Fruit fly (Drosophila melanogaster) whole organism, embryonic: Measurements from ENCODE around the gene fry.

ENCODE experiments used
- CG10565 ChIP-seq: fragments of 200-800 bp; sonication (Bioruptor generic); optimal IDR thresholded peaks from 3 replicates; lab custom pipeline; 2016; ENCODE audit warnings: missing biosample characterization, mild to moderate bottlenecking, missing genetic modification characterization
- CG11247 ChIP-seq: fragments of 200-800 bp; sonication (Bioruptor generic); IDR thresholded peaks from 2 replicates; pipeline ENCODE4 v1.3.6; 2022; ENCODE audit warnings: missing biosample characterization, missing genetic modification characterization
- CG12299 ChIP-seq: fragments of 200-800 bp; sonication (Bioruptor generic); optimal IDR thresholded peaks from 2 replicates; lab custom pipeline; 2018; ENCODE audit warnings: missing biosample characterization, mild to moderate bottlenecking, missing genetic modification characterization
- CG1233 ChIP-seq: fragments of 200-800 bp; sonication (Bioruptor generic); optimal IDR thresholded peaks from 4 replicates; lab custom pipeline; 2018; ENCODE audit warnings: missing biosample characterization, mild to moderate bottlenecking, missing genetic modification characterization
- CG14667 ChIP-seq: fragments of 200-800 bp; sonication (Bioruptor generic); IDR thresholded peaks from 2 replicates; pipeline ENCODE4 v1.3.6; 2022; ENCODE audit warnings: missing biosample characterization, missing genetic modification characterization
- CG14965 ChIP-seq: fragments of 200-800 bp; sonication (Bioruptor generic); optimal IDR thresholded peaks from 2 replicates; lab custom pipeline; 2016; ENCODE audit warnings: missing biosample characterization, missing genetic modification characterization, borderline replicate concordance
- CG15479 ChIP-seq: fragments of 200-800 bp; sonication (Bioruptor generic); optimal IDR thresholded peaks from 3 replicates; lab custom pipeline; 2019; ENCODE audit warnings: missing biosample characterization, mild to moderate bottlenecking, missing genetic modification characterization, moderate library complexity
- CG16779 ChIP-seq: fragments of 200-800 bp; sonication (Bioruptor generic); IDR thresholded peaks from 2 replicates; pipeline ENCODE4 v1.3.6; 2022; ENCODE audit warnings: missing biosample characterization, missing genetic modification characterization
- CG17328 ChIP-seq: fragments of 200-800 bp; sonication (Bioruptor generic); IDR thresholded peaks from 2 replicates; pipeline ENCODE4 v1.3.6; 2022; ENCODE audit warnings: missing biosample characterization, missing genetic modification characterization
- CG17612 ChIP-seq: fragments of 200-800 bp; sonication (Bioruptor generic); IDR thresholded peaks from 2 replicates; pipeline ENCODE4 v1.3.6; 2022; ENCODE audit warnings: missing biosample characterization, missing genetic modification characterization
- CG18476 ChIP-seq: fragments of 200-800 bp; sonication (Bioruptor generic); optimal IDR thresholded peaks from 2 replicates; lab custom pipeline; 2016; ENCODE audit warnings: missing biosample characterization, mild to moderate bottlenecking, missing genetic modification characterization
- CG2120 ChIP-seq: fragments of 200-800 bp; sonication (Bioruptor generic); optimal IDR thresholded peaks from 3 replicates; lab custom pipeline; 2016; ENCODE audit warnings: missing biosample characterization, missing genetic modification characterization
- CG3407 ChIP-seq: fragments of 200-800 bp; sonication (Bioruptor generic); optimal IDR thresholded peaks from 2 replicates; lab custom pipeline; 2018; ENCODE audit warnings: missing biosample characterization, mild to moderate bottlenecking, missing genetic modification characterization
- CG3726 ChIP-seq: fragments of 200-800 bp; sonication (Bioruptor generic); IDR thresholded peaks from 3 replicates; pipeline ENCODE4, ENCODE4 v1.3.6; 2022; ENCODE audit warnings: missing biosample characterization, missing genetic modification characterization
- CG3995 ChIP-seq: fragments of 200-800 bp; sonication (Bioruptor generic); optimal IDR thresholded peaks from 3 replicates; lab custom pipeline; 2016; ENCODE audit warnings: missing biosample characterization, missing genetic modification characterization
- CG7556 ChIP-seq: fragments of 200-800 bp; sonication (Bioruptor generic); optimal IDR thresholded peaks from 2 replicates; lab custom pipeline; 2017; ENCODE audit warnings: missing biosample characterization, mild to moderate bottlenecking, missing genetic modification characterization
- CG8089 ChIP-seq: fragments of 200-800 bp; sonication (Bioruptor generic); optimal IDR thresholded peaks from 3 replicates; lab custom pipeline; 2016; ENCODE audit warnings: missing biosample characterization, missing genetic modification characterization
- CG8359 ChIP-seq: fragments of 200-800 bp; sonication (Bioruptor generic); optimal IDR thresholded peaks from 2 replicates; lab custom pipeline; 2017; ENCODE audit warnings: missing biosample characterization, mild to moderate bottlenecking, missing genetic modification characterization, borderline replicate concordance
- Doc3 ChIP-seq: fragments of 200-800 bp; sonication (Bioruptor generic); IDR thresholded peaks from 3 replicates; pipeline ENCODE4 v1.3.6; 2022; ENCODE audit warnings: missing biosample characterization, missing genetic modification characterization; ENCODE audit not compliant: partially characterized antibody
- Dref ChIP-seq: fragments of 200-800 bp; sonication (Bioruptor generic); IDR thresholded peaks from 2 replicates; pipeline ENCODE4 v1.3.6; 2022; ENCODE audit warnings: missing biosample characterization, missing genetic modification characterization
- HLH3B ChIP-seq: fragments of 200-800 bp; sonication (Bioruptor generic); IDR thresholded peaks from 2 replicates; pipeline ENCODE4 v1.3.6; 2022; ENCODE audit warnings: missing biosample characterization, missing genetic modification characterization
- HLH54F ChIP-seq: fragments of 200-800 bp; sonication (Bioruptor generic); optimal IDR thresholded peaks from 3 replicates; lab custom pipeline; 2016; ENCODE audit warnings: missing biosample characterization, missing genetic modification characterization
- Max ChIP-seq: fragments of 200-800 bp; sonication (Bioruptor generic); optimal IDR thresholded peaks from 2 replicates; lab custom pipeline; 2016; ENCODE audit warnings: missing biosample characterization, mild to moderate bottlenecking, missing genetic modification characterization
- Nf-YA ChIP-seq: fragments of 200-800 bp; sonication (Bioruptor generic); IDR thresholded peaks from 2 replicates; pipeline ENCODE4 v1.3.6; 2022; ENCODE audit warnings: missing biosample characterization, missing genetic modification characterization
- Trl ChIP-seq, 3 experiments: fragments of >200 bp in 2 of 3; fragments of 200-800 bp in 1 of 3; sonication (Bioruptor generic) in 1 of 3; optimal IDR thresholded peaks; 2 replicates in 1 of 3; 3 replicates in 2 of 3; lab custom pipeline; 2016 to 2017; ENCODE audit warnings: missing biosample characterization in 1 of 3, missing genetic modification characterization in 1 of 3
- Xrp1 ChIP-seq: fragments of 200-800 bp; sonication (Bioruptor generic); IDR thresholded peaks from 2 replicates; pipeline ENCODE4 v1.3.6; 2022; ENCODE audit warnings: missing biosample characterization, missing genetic modification characterization
- ara ChIP-seq: fragments of 200-800 bp; sonication (Bioruptor generic); IDR thresholded peaks from 2 replicates; pipeline ENCODE4 v1.3.6; 2022; ENCODE audit warnings: missing biosample characterization, missing genetic modification characterization
- dmrt99B ChIP-seq: fragments of 200-800 bp; sonication (Bioruptor generic); optimal IDR thresholded peaks from 2 replicates; lab custom pipeline; 2018; ENCODE audit warnings: missing biosample characterization, mild to moderate bottlenecking, missing genetic modification characterization, moderate library complexity
- dpn ChIP-seq, 2 experiments: fragments of 200-800 bp; sonication (Bioruptor generic); optimal IDR thresholded peaks; 3 replicates each; lab custom pipeline; 2016; ENCODE audit warnings: missing biosample characterization in 2 of 2, missing genetic modification characterization in 2 of 2
- eve ChIP-seq, 2 experiments: fragments of >200 bp; optimal IDR thresholded peaks; 2 replicates each; lab custom pipeline; 2017; ENCODE audit warnings: missing biosample characterization in 2 of 2, missing genetic modification characterization in 2 of 2
- fd96Cb ChIP-seq: fragments of 200-800 bp; sonication (Bioruptor generic); optimal IDR thresholded peaks from 2 replicates; lab custom pipeline; 2018; ENCODE audit warnings: missing biosample characterization, mild to moderate bottlenecking, missing genetic modification characterization, moderate library complexity
- fu2 ChIP-seq: fragments of 200-800 bp; sonication (Bioruptor generic); optimal IDR thresholded peaks from 2 replicates; lab custom pipeline; 2016; ENCODE audit warnings: missing biosample characterization, missing genetic modification characterization
- gcm2 ChIP-seq: fragments of 200-800 bp; sonication (Bioruptor generic); optimal IDR thresholded peaks from 2 replicates; lab custom pipeline; 2016; ENCODE audit warnings: missing biosample characterization, missing genetic modification characterization
- gsb ChIP-seq: fragments of 200-800 bp; sonication (Bioruptor generic); IDR thresholded peaks from 2 replicates; pipeline ENCODE4 v1.3.6; 2022; ENCODE audit warnings: missing biosample characterization, missing genetic modification characterization
- hbn ChIP-seq: fragments of 200-800 bp; sonication (Bioruptor generic); IDR thresholded peaks from 2 replicates; pipeline ENCODE4 v1.3.6; 2022; ENCODE audit warnings: missing biosample characterization, missing genetic modification characterization; ENCODE audit not compliant: partially characterized antibody
- inv ChIP-seq: fragments of 200-800 bp; sonication (Bioruptor generic); IDR thresholded peaks from 2 replicates; pipeline ENCODE4 v1.3.6; 2022; ENCODE audit warnings: missing biosample characterization, missing genetic modification characterization; ENCODE audit not compliant: partially characterized antibody
- kah ChIP-seq: fragments of 200-800 bp; sonication (Bioruptor generic); optimal IDR thresholded peaks from 2 replicates; lab custom pipeline; 2018; ENCODE audit warnings: missing biosample characterization, mild to moderate bottlenecking, missing genetic modification characterization
- kay ChIP-seq: fragments of 200-800 bp; sonication (Bioruptor generic); optimal IDR thresholded peaks from 2 replicates; lab custom pipeline; 2016; ENCODE audit warnings: missing biosample characterization, missing genetic modification characterization
- lola ChIP-seq, 3 experiments: fragments of >200 bp in 2 of 3; fragments of 200-800 bp in 1 of 3; sonication (Bioruptor generic) in 1 of 3; optimal IDR thresholded peaks; 2 replicates each; lab custom pipeline; 2017 to 2019; ENCODE audit warnings: missing biosample characterization in 3 of 3, missing genetic modification characterization in 3 of 3, mild to moderate bottlenecking in 1 of 3, moderate library complexity in 1 of 3
- mld ChIP-seq: fragments of 200-800 bp; sonication (Bioruptor generic); IDR thresholded peaks from 3 replicates; pipeline ENCODE4 v1.3.6; 2022; ENCODE audit warnings: missing biosample characterization, missing genetic modification characterization; ENCODE audit not compliant: partially characterized antibody
- nau ChIP-seq: fragments of 200-800 bp; sonication (Bioruptor generic); optimal IDR thresholded peaks from 3 replicates; lab custom pipeline; 2017; ENCODE audit warnings: missing biosample characterization, mild to moderate bottlenecking, missing genetic modification characterization, missing genetic modification reagents
- odd ChIP-seq: fragments of 200-800 bp; sonication (Bioruptor generic); optimal IDR thresholded peaks from 2 replicates; lab custom pipeline; 2017; ENCODE audit warnings: missing biosample characterization, mild to moderate bottlenecking, missing genetic modification characterization
- otp ChIP-seq: fragments of 200-800 bp; sonication (Bioruptor generic); IDR thresholded peaks from 3 replicates; pipeline ENCODE4, ENCODE4 v1.3.6; 2022; ENCODE audit warnings: missing biosample characterization, missing genetic modification characterization
- peb ChIP-seq: fragments of 200-800 bp; sonication (Bioruptor generic); IDR thresholded peaks from 2 replicates; pipeline ENCODE4 v1.3.6; 2022; ENCODE audit warnings: missing biosample characterization, missing genetic modification characterization
- row ChIP-seq: fragments of 200-800 bp; sonication (Bioruptor generic); IDR thresholded peaks from 3 replicates; pipeline ENCODE4 v1.3.6; 2022; ENCODE audit warnings: missing biosample characterization, missing genetic modification characterization
- salm ChIP-seq: fragments of 200-800 bp; sonication (Bioruptor generic); optimal IDR thresholded peaks from 2 replicates; lab custom pipeline; 2018; ENCODE audit warnings: missing biosample characterization, mild to moderate bottlenecking, missing genetic modification characterization
- sens ChIP-seq: fragments of 200-800 bp; sonication (Bioruptor generic); peaks from one replicate; lab custom pipeline; 2016; ENCODE audit warnings: missing biosample characterization, missing genetic modification characterization
- so ChIP-seq: fragments of 200-800 bp; sonication (Bioruptor generic); IDR thresholded peaks from 3 replicates; pipeline ENCODE4 v1.3.6; 2022; ENCODE audit warnings: missing biosample characterization, missing genetic modification characterization
- tgo ChIP-seq: fragments of 200-800 bp; sonication (Bioruptor generic); IDR thresholded peaks from 3 replicates; pipeline ENCODE4 v1.3.6; 2022; ENCODE audit warnings: missing biosample characterization, missing genetic modification characterization
- tll ChIP-seq, 2 experiments: fragments of 200-800 bp in 1 of 2; fragments of >200 bp in 1 of 2; sonication (Bioruptor generic) in 1 of 2; optimal IDR thresholded peaks; 2 replicates each; lab custom pipeline; 2017 to 2019; ENCODE audit warnings: missing biosample characterization in 2 of 2, missing genetic modification characterization in 2 of 2, mild to moderate bottlenecking in 1 of 2, moderate library complexity in 1 of 2

fry gene

dm6 chr3L:9704162-9704748 is 25.4 kb upstream of the fry start, which contains the start of gene CG16711 (continued):
- TF ChIP-seq row (GFP tag; lab: Robert Waterston, UW) (no peak), CG7556 (GFP tag; lab: Kevin White, UChicago) (no peak), ara (GFP tag; lab: Robert Waterston, UW) (no peak), CG14965 (GFP tag; lab: Kevin White, UChicago) (no peak), fd96Cb (tag; lab: Kevin White, UChicago) (no peak), CG17328 (GFP tag; lab: Robert Waterston, UW) (no peak), peb (GFP tag; lab: Robert Waterston, UW) (no peak), CG8089 (GFP tag; lab: Kevin White, UChicago) (no peak), sens (GFP tag; lab: Kevin White, UChicago) (peak; percentile 86), Max (GFP tag; lab: Kevin White, UChicago) (no peak), Dref (peak; percentile 92), CG15479 (GFP tag; lab: Kevin White, UChicago) (no peak), salm (tag; lab: Kevin White, UChicago) (no peak), CG17612 (no peak), Xrp1 (GFP tag; lab: Robert Waterston, UW) (no peak), fu2 (GFP tag; lab: Kevin White, UChicago) (no peak), inv (peak; percentile 89), dmrt99B (tag; lab: Kevin White, UChicago) (no peak), HLH54F (no peak), nau (GFP tag; lab: Kevin White, UChicago) (no peak), odd (GFP tag; lab: Kevin White, UChicago) (no peak), tll (GFP tag; optimal IDR thresholded peaks at IDR 0.05; lab: Kevin White, UChicago) (no peak), Trl (optimal IDR thresholded peaks at IDR 0.05; lab: Kevin White, UChicago) (no peak), Trl (GFP tag; optimal IDR thresholded peaks at IDR 0.05; lab: Kevin White, UChicago) (no peak), Nf-YA (GFP tag; lab: Robert Waterston, UW) (0 out of 2 replicates have a peak, but pooled peaks have one; percentile 6), CG3407 (GFP tag; lab: Kevin White, UChicago) (no peak), CG10565 (no peak), CG2120 (no peak), HLH3B (no peak), CG14667 (GFP tag; lab: Robert Waterston, UW) (no peak), CG8359 (no peak), tgo (no peak), mld (GFP tag; lab: Robert Waterston, UW) (peak; percentile 93), kah (GFP tag; lab: Kevin White, UChicago) (no peak), gcm2 (GFP tag; lab: Kevin White, UChicago) (no peak), gsb (GFP tag; lab: Robert Waterston, UW) (no peak), hbn (GFP tag; lab: Robert Waterston, UW) (peak; percentile 92), kay (GFP tag; lab: Kevin White, UChicago) (no peak), eve (GFP tag; optimal IDR thresholded peaks at IDR 0.05; lab: Kevin White, UChicago) (no peak), Doc3 (peak; percentile 89), lola (GFP tag; optimal IDR thresholded peaks at IDR 0.05; lab: Kevin White, UChicago) (no peak), otp (GFP tag; lab: Robert Waterston, UW) (no peak), CG16779 (GFP tag; lab: Robert Waterston, UW) (no peak), CG3995 (GFP tag; lab: Kevin White, UChicago) (no peak), CG18476 (GFP tag; lab: Kevin White, UChicago) (no peak), CG1233 (GFP tag; lab: Kevin White, UChicago) (no peak), so (GFP tag; lab: Robert Waterston, UW) (no peak), dpn (GFP tag; optimal IDR thresholded peaks at IDR 0.05; lab: Kevin White, UChicago) (no peak), CG11247 (GFP tag; lab: Robert Waterston, UW) (no peak), CG12299 (tag; lab: Kevin White, UChicago) (no peak), CG3726 (no peak)
